Fruit fly (Drosophila melanogaster) whole organism, embryonic: ENCODE results near the gene CG9297.

Experiments used
- CG14050 ChIP-seq: fragments of 200-800 bp; sonication (Bioruptor generic); IDR thresholded peaks from 3 replicates; pipeline ENCODE4 v1.3.6; 2022; ENCODE audit warnings: missing biosample characterization, missing genetic modification characterization
- unc-4 ChIP-seq: fragments of 200-800 bp; sonication (Bioruptor generic); IDR thresholded peaks from 2 replicates; pipeline ENCODE4 v1.3.6; 2022; ENCODE audit warnings: missing biosample characterization, missing genetic modification characterization; ENCODE audit not compliant: partially characterized antibody

- TF ChIP-seq unc-4 (GFP tag; lab: Robert Waterston, UW): no peak
- TF ChIP-seq CG14050 (GFP tag; lab: Robert Waterston, UW): no peak
These were observed 11.3 kb downstream of the CG9297 start for dm6 chr3R:13782578-13782977.
